Fruit fly (Drosophila melanogaster) S2 (cell line): Measurements from ENCODE around the gene CG14183.

ENCODE experiments used
- CG8478 ChIP-seq: fragments of >200 bp; optimal IDR thresholded peaks from 2 replicates; lab custom pipeline; 2018
- CTCF ChIP-seq, 2 experiments: fragments of >200 bp; optimal IDR thresholded peaks; 2 replicates each; lab custom pipeline; 2018

DNA sequence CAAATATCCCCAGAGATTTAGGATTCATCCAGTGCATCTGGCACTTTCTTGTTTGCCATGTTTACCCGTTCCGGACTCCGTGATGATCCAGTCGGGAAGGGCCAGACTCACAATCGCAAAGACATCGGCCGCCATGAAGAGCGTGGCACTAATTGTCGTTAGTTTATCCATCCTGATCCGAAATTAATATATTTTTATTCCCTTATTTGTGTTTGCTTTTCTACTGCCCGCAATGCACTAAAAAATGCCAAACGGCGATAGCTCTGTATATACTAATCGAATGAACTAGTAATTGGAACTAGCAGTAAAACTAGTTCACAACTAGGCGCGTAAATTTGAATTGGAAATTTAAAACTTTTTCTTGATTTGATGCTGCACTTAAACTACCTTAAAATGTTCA is 48.0 kb downstream of the CG14183 start, which contains the start of gene CG14182:
- TF ChIP-seq CG8478 (lab: Kevin White, UChicago): no peak
- no peak for TF ChIP-seq CTCF (optimal IDR thresholded peaks at IDR 0.05; lab: Kevin White, UChicago)
